Fruit fly (Drosophila melanogaster) whole organism, prepupa: ENCODE data around the gene comm3.

Experiments
- Blimp-1 ChIP-seq: fragments of 200-800 bp; sonication (Bioruptor generic); optimal IDR thresholded peaks from 3 replicates; lab custom pipeline; 2017; ENCODE audit warnings: missing biosample characterization, missing genetic modification characterization, mild to moderate bottlenecking, moderate library complexity, missing genetic modification reagents
- CG1621 ChIP-seq: fragments of 200-800 bp; sonication (Bioruptor generic); optimal IDR thresholded peaks from 3 replicates; lab custom pipeline; 2018; ENCODE audit warnings: missing biosample characterization, mild to moderate bottlenecking, missing genetic modification characterization
- CG3032 ChIP-seq: fragments of 200-800 bp; optimal IDR thresholded peaks from 2 replicates; lab custom pipeline; 2019; ENCODE audit warnings: missing biosample characterization, mild to moderate bottlenecking, missing genetic modification characterization, moderate library complexity
- CG6276 ChIP-seq: fragments of 200-800 bp; sonication (Bioruptor generic); optimal IDR thresholded peaks from 2 replicates; lab custom pipeline; 2017; ENCODE audit warnings: missing biosample characterization, mild to moderate bottlenecking, missing genetic modification characterization
- OdsH ChIP-seq: fragments of 200-800 bp; sonication (Bioruptor generic); optimal IDR thresholded peaks from 3 replicates; lab custom pipeline; 2016; ENCODE audit warnings: missing biosample characterization, missing genetic modification characterization

DNA sequence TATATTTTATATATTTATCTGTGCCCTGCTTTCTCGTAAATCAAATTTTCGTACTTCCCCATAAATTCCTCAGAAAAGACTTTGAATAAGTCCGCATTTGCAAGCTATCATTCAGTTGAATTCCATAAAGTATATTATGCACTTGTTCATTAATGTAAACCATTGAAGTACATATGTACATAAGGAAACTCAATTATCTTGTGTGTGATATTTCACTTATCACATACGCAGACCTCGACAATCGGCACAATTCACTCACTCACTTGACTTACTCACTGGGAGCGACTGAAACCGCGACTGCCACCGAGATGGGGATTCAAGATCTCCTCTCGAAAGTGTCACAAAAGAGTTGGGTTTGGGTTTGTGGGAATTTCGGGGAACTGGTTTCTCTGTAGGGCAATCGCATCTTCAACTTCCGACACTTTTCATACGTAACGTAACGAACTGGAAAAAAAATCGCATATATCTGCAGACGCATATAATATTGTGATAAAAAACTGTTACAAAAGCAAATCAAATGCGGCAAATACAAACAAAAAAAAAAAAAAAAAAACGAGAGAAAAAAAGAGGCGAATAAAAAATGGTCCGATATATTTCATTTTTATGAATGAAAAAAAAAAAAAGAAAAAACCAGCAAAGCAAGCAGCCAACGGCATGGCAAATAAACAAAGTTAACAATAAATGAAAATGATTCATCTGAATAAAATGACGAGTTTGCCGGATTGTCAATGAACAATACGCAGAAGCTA is 50.4 kb downstream of the comm3 start:
- no peak for TF ChIP-seq CG3032
- no peak for TF ChIP-seq CG1621 (tag; lab: Kevin White, UChicago)
- no peak for TF ChIP-seq CG6276 (GFP tag; lab: Kevin White, UChicago)
- no peak for TF ChIP-seq OdsH
- peak; percentile 40 for TF ChIP-seq Blimp-1 (GFP tag; lab: Kevin White, UChicago)
